Worm (Caenorhabditis elegans) whole organism, L4 larva: ENCODE measurements around the gene F22F7.4.

Experiments
- F10B5.3 ChIP-seq: sonication (generic microtip); optimal IDR thresholded peaks from 2 replicates; lab custom pipeline; 2016; ENCODE audit warnings: mild to moderate bottlenecking, missing genetic modification characterization, missing compliant biosample characterization
- F37D6.2 ChIP-seq: sonication (generic microtip); optimal IDR thresholded peaks from 2 replicates; lab custom pipeline; 2016; ENCODE audit warnings: mild to moderate bottlenecking, missing genetic modification characterization, missing compliant biosample characterization
- F44E2.7 ChIP-seq: fragments of 200-800 bp; sonication (Bioruptor generic); IDR thresholded peaks from 2 replicates; pipeline ENCODE4 v2.1.2; 2022; ENCODE audit warnings: missing genetic modification characterization, missing compliant biosample characterization
- Y48G9A.11 ChIP-seq: fragments of 200-800 bp; sonication (Bioruptor generic); IDR thresholded peaks from 2 replicates; pipeline ENCODE4 v1.3.6; 2022; ENCODE audit warnings: missing genetic modification reagents, missing genetic modification characterization, missing compliant biosample characterization
- ZK337.2 ChIP-seq: fragments of 200-800 bp; sonication (Bioruptor generic); IDR thresholded peaks from 2 replicates; pipeline ENCODE4 v1.3.6; 2022; ENCODE audit warnings: missing genetic modification reagents, missing genetic modification characterization, missing compliant biosample characterization
- aly-2 ChIP-seq: sonication (generic microtip); optimal IDR thresholded peaks from 2 replicates; lab custom pipeline; 2018; ENCODE audit warnings: missing biosample characterization, missing genetic modification characterization
- ceh-28 ChIP-seq: fragments of 150-350 bp; optimal IDR thresholded peaks from 2 replicates; lab custom pipeline; 2014; ENCODE audit warnings: missing biosample characterization, missing genetic modification reagents, missing genetic modification characterization
- ceh-32 ChIP-seq: sonication (generic microtip); optimal IDR thresholded peaks from 2 replicates; lab custom pipeline; 2016; ENCODE audit warnings: mild to moderate bottlenecking, missing genetic modification characterization, missing compliant biosample characterization; ENCODE audit not compliant: poor library complexity
- daf-16 ChIP-seq, 3 experiments: sonication (generic microtip); optimal IDR thresholded peaks; 2 replicates each; lab custom pipeline; 2016 to 2017; ENCODE audit warnings: missing genetic modification characterization in 3 of 3, missing genetic modification reagents in 3 of 3, mild to moderate bottlenecking in 2 of 3, missing compliant biosample characterization in 2 of 3, missing biosample characterization in 1 of 3, moderate library complexity in 1 of 3
- dmd-6 ChIP-seq: fragments of 200-800 bp; sonication (Bioruptor generic); IDR thresholded peaks from 2 replicates; pipeline ENCODE4 v1.3.6; 2022; ENCODE audit warnings: missing genetic modification reagents, missing genetic modification characterization, missing compliant biosample characterization
- dpl-1 ChIP-seq: fragments of 150-350 bp; optimal IDR thresholded peaks from 2 replicates; lab custom pipeline; 2014; ENCODE audit warnings: missing biosample characterization, missing genetic modification reagents, missing genetic modification characterization
- duxl-1 ChIP-seq: sonication (generic microtip); optimal IDR thresholded peaks from 2 replicates; lab custom pipeline; 2016; ENCODE audit warnings: mild to moderate bottlenecking, missing genetic modification characterization, moderate library complexity, missing compliant biosample characterization; ENCODE audit not compliant: poor library complexity
- hif-1 ChIP-seq, 2 experiments: sonication (generic microtip); optimal IDR thresholded peaks; 2 replicates each; lab custom pipeline; 2016 to 2017; ENCODE audit warnings: missing compliant biosample characterization in 2 of 2, missing genetic modification characterization in 2 of 2, missing genetic modification reagents in 2 of 2, missing genotype in 2 of 2, mild to moderate bottlenecking in 1 of 2
- jun-1 ChIP-seq: fragments of 150-350 bp; optimal IDR thresholded peaks from 2 replicates; lab custom pipeline; 2014; ENCODE audit warnings: missing biosample characterization, missing genetic modification reagents, missing genetic modification characterization
- lim-7 ChIP-seq: fragments of 200-800 bp; sonication (Bioruptor generic); IDR thresholded peaks from 2 replicates; pipeline ENCODE4 v1.3.6; 2022; ENCODE audit warnings: missing genetic modification characterization, missing compliant biosample characterization
- lin-1 ChIP-seq: fragments of 200-800 bp; sonication (Bioruptor generic); IDR thresholded peaks from 2 replicates; pipeline ENCODE4 v1.3.6; 2022; ENCODE audit warnings: missing genetic modification reagents, missing genetic modification characterization, missing compliant biosample characterization
- lir-3 ChIP-seq: sonication (generic microtip); optimal IDR thresholded peaks from 2 replicates; lab custom pipeline; 2016; ENCODE audit warnings: mild to moderate bottlenecking, missing genetic modification characterization, missing compliant biosample characterization
- lsy-2 ChIP-seq, 2 experiments: fragments of 150-350 bp in 1 of 2; sonication (generic microtip) in 1 of 2; optimal IDR thresholded peaks; 2 replicates each; lab custom pipeline; 2014 to 2017; ENCODE audit warnings: missing biosample characterization in 2 of 2, missing genetic modification characterization in 2 of 2
- madf-9 ChIP-seq: fragments of 200-800 bp; sonication (Bioruptor generic); conservative IDR thresholded peaks from 2 replicates; pipeline ENCODE4 v1.3.6; 2022; ENCODE audit warnings: missing genetic modification reagents, missing genetic modification characterization, missing compliant biosample characterization
- mes-2 ChIP-seq: sonication (generic microtip); optimal IDR thresholded peaks from 2 replicates; lab custom pipeline; 2016; ENCODE audit warnings: missing genotype, mild to moderate bottlenecking, missing genetic modification characterization, missing compliant biosample characterization; ENCODE audit not compliant: poor library complexity, severe bottlenecking
- mxl-2 ChIP-seq: fragments of 200-800 bp; sonication (Bioruptor generic); conservative IDR thresholded peaks from 2 replicates; pipeline ENCODE4 v1.3.6; 2022; ENCODE audit warnings: missing genetic modification reagents, missing genetic modification characterization, missing compliant biosample characterization
- mxl-3 ChIP-seq: fragments of 200-800 bp; sonication (Bioruptor generic); optimal IDR thresholded peaks from 2 replicates; lab custom pipeline; 2018; ENCODE audit warnings: mild to moderate bottlenecking, missing genetic modification characterization, missing compliant biosample characterization
- nhr-111 ChIP-seq: fragments of 200-800 bp; sonication (Bioruptor generic); optimal IDR thresholded peaks from 2 replicates; lab custom pipeline; 2018; ENCODE audit warnings: mild to moderate bottlenecking, missing genetic modification characterization, missing compliant biosample characterization
- nhr-237 ChIP-seq: sonication (generic microtip); optimal IDR thresholded peaks from 2 replicates; lab custom pipeline; 2017; ENCODE audit warnings: missing biosample characterization, missing genetic modification characterization
- nhr-28 ChIP-seq: fragments of 150-350 bp; optimal IDR thresholded peaks from 2 replicates; lab custom pipeline; 2014; ENCODE audit warnings: missing biosample characterization, missing genetic modification characterization
- nhr-48 ChIP-seq: sonication (generic microtip); optimal IDR thresholded peaks from 2 replicates; lab custom pipeline; 2016; ENCODE audit warnings: mild to moderate bottlenecking, missing genetic modification characterization, missing compliant biosample characterization
- nhr-76 ChIP-seq: fragments of 150-350 bp; optimal IDR thresholded peaks from 2 replicates; lab custom pipeline; 2014; ENCODE audit warnings: missing biosample characterization, missing genetic modification characterization
- nhr-77 ChIP-seq: fragments of 150-350 bp; optimal IDR thresholded peaks from 2 replicates; lab custom pipeline; 2014; ENCODE audit warnings: missing biosample characterization, missing genetic modification characterization
- pqm-1 ChIP-seq: sonication (generic microtip); optimal IDR thresholded peaks from 2 replicates; lab custom pipeline; 2017; ENCODE audit warnings: missing biosample characterization, missing genetic modification characterization
- saeg-2 ChIP-seq: fragments of 200-800 bp; sonication (Bioruptor generic); IDR thresholded peaks from 2 replicates; pipeline ENCODE4 v1.3.6; 2022; ENCODE audit warnings: missing genetic modification reagents, missing genetic modification characterization, missing compliant biosample characterization
- snpc-4 ChIP-seq: fragments of 150-350 bp; optimal IDR thresholded peaks from 2 replicates; lab custom pipeline; 2014; ENCODE audit warnings: missing biosample characterization, missing genetic modification characterization
- spr-1 ChIP-seq: sonication (generic microtip); optimal IDR thresholded peaks from 2 replicates; lab custom pipeline; 2016; ENCODE audit warnings: mild to moderate bottlenecking, missing genetic modification characterization, missing compliant biosample characterization
- unc-130 ChIP-seq: sonication (generic microtip); optimal IDR thresholded peaks from 2 replicates; lab custom pipeline; 2016; ENCODE audit warnings: missing genetic modification reagents, missing genetic modification characterization, missing compliant biosample characterization
- unc-39 ChIP-seq: sonication (generic microtip); optimal IDR thresholded peaks from 2 replicates; lab custom pipeline; 2017; ENCODE audit warnings: missing biosample characterization, missing genetic modification characterization
- unc-62 ChIP-seq, 3 experiments: fragments of 150-350 bp in 1 of 3; sonication (generic microtip); optimal IDR thresholded peaks in 2 of 3; peaks in 1 of 3; 1 replicate in 1 of 3; 2 replicates in 2 of 3; lab custom pipeline; 2014 to 2017; ENCODE audit warnings: missing biosample characterization in 3 of 3, missing genetic modification characterization in 3 of 3, missing genetic modification reagents in 3 of 3, missing genotype in 1 of 3
- zag-1 ChIP-seq: fragments of 150-350 bp; optimal IDR thresholded peaks from 2 replicates; lab custom pipeline; 2014; ENCODE audit warnings: missing biosample characterization, missing genetic modification characterization
- zfp-2 ChIP-seq: sonication (generic microtip); optimal IDR thresholded peaks from 2 replicates; lab custom pipeline; 2016; ENCODE audit warnings: mild to moderate bottlenecking, missing genetic modification characterization, missing compliant biosample characterization
- zip-11 ChIP-seq: fragments of 200-800 bp; sonication (Bioruptor generic); IDR thresholded peaks from 2 replicates; pipeline ENCODE4 v1.3.6; 2022; ENCODE audit warnings: missing genetic modification characterization, missing compliant biosample characterization

Gene F22F7.4

DNA sequence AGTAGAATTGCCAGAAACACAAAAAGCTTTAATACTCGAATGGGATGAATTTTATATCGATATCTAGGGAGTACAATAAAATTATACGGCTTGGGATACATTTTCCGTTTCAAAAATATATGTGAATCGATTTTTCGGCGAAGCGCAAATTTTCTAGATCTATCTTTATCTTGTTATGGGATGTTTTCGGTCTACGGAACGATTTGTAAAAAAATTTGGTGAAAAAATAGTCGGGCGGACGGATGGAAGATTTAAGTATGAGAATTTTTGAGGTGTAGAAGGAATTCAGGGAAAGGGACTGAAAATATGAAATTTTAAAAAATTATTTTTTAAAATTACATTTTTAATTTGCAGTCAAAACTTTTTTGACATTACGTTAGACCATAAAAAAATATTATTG lies at the start of gene F22F7.4:
F22F7.4 (minus strand) TSS at position 101 of the 400 bp plus-strand sequence.
- TF ChIP-seq mxl-3 (GFP tag; lab: Kevin White, UChicago) (no peak), snpc-4 (tag; lab: Kevin White, UChicago) (no peak), zip-11 (no peak), unc-62 (GFP tag; optimal IDR thresholded peaks at IDR 0.05 in 1 of 2; lab: Kevin White, UChicago) (no peak), unc-62 (tag; optimal IDR thresholded peaks at IDR 0.05; lab: Kevin White, UChicago) (no peak), jun-1 (tag; lab: Kevin White, UChicago) (no peak), lir-3 (tag; lab: Kevin White, UChicago) (no peak), lin-1 (GFP tag; lab: Robert Waterston, UW) (no peak), ceh-28 (tag; lab: Kevin White, UChicago) (no peak), nhr-111 (GFP tag; lab: Kevin White, UChicago) (no peak), unc-130 (no peak), unc-39 (tag; lab: Kevin White, UChicago) (no peak), pqm-1 (no peak), lim-7 (no peak), madf-9 (no peak), saeg-2 (GFP tag; lab: Robert Waterston, UW) (no peak), mes-2 (tag; lab: Kevin White, UChicago) (no peak), mxl-2 (GFP tag; lab: Robert Waterston, UW) (no peak), zag-1 (no peak)

DNA sequence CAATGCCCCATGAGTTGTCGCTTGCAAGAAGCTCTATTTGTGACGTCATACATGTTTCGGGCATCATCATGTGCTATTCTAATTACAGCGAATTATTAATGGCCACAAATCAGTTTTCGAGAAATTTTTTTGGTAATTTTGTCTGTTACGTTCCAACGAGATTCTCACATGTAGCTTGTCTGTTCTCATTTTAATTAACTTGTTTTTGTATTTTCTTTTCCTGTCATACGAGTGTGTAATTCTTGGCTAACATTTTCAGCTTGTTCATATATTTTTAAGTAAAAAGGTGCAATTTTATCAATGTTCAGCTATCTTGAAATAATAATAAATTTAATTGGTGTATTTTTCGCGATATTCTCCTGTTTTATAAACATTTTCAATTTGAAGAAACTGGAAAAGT lies 49.4 kb upstream of the F22F7.4 start, which contains the start of gene srbc-21:
srbc-21 (plus strand) TSS at position 301 of the 400 bp plus-strand sequence.
- TF ChIP-seq dmd-6 (GFP tag; lab: Robert Waterston, UW) (no peak), dpl-1 (GFP tag; lab: Kevin White, UChicago) (no peak), saeg-2 (GFP tag; lab: Robert Waterston, UW) (no peak), ceh-32 (tag; lab: Kevin White, UChicago) (no peak), nhr-237 (tag; lab: Kevin White, UChicago) (no peak), duxl-1 (tag; lab: Kevin White, UChicago) (no peak), zfp-2 (tag; lab: Kevin White, UChicago) (no peak), nhr-111 (GFP tag; lab: Kevin White, UChicago) (no peak), nhr-48 (no peak), ZK337.2 (no peak), F44E2.7 (GFP tag; lab: Robert Waterston, UW) (no peak), F10B5.3 (tag; lab: Kevin White, UChicago) (no peak), Y48G9A.11 (no peak), nhr-76 (no peak), nhr-77 (tag; lab: Kevin White, UChicago) (no peak), spr-1 (tag; lab: Kevin White, UChicago) (no peak), daf-16 (GFP tag; optimal IDR thresholded peaks at IDR 0.05; lab: Kevin White, UChicago) (no peak), daf-16 (tag; optimal IDR thresholded peaks at IDR 0.05; lab: Kevin White, UChicago) (no peak), mes-2 (tag; lab: Kevin White, UChicago) (no peak)

DNA sequence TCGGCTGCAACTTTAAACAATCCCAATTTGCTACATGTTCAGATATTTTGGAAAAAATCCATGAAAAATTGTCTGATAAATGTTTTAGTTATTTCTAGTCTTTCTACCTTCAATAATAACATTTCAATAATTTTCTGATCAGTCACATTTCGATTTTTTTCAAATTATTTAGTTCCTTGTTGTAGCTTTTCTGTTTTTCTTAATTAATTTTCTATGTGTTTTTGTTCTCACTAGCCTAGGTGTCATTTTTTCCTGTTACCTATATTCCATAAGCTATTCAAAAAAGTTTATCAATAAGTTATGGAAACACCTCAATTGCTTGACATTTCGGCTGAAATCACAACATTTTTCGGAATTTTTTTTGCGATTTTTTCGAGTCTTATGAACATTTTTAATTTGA lies 47.4 kb upstream of the F22F7.4 start, which contains the start of gene srbc-23:
srbc-23 (plus strand) TSS at position 301 of the 400 bp plus-strand sequence.
- TF ChIP-seq lsy-2 (tag; optimal IDR thresholded peaks at IDR 0.05; lab: Kevin White, UChicago) (no peak), F37D6.2 (tag; lab: Kevin White, UChicago) (no peak), hif-1 (tag; optimal IDR thresholded peaks at IDR 0.05; lab: Kevin White, UChicago) (no peak), unc-39 (tag; lab: Kevin White, UChicago) (no peak), jun-1 (tag; lab: Kevin White, UChicago) (no peak), aly-2 (no peak), nhr-28 (tag; lab: Kevin White, UChicago) (no peak), zip-11 (no peak)
